Worm (Caenorhabditis elegans) whole organism, early embryonic: ENCODE results near the gene C45B11.6.

Source experiments
- B0310.2 ChIP-seq: sonication (generic microtip); optimal IDR thresholded peaks from 2 replicates; lab custom pipeline; 2016; ENCODE audit warnings: mild to moderate bottlenecking, missing genetic modification characterization, missing compliant biosample characterization
- aly-1 ChIP-seq: sonication (generic microtip); optimal IDR thresholded peaks from 2 replicates; lab custom pipeline; 2016; ENCODE audit warnings: missing genetic modification characterization, missing compliant biosample characterization
- ama-1 ChIP-seq: fragments of 150-350 bp; optimal IDR thresholded peaks from 2 replicates; lab custom pipeline; 2014
- ceh-36 ChIP-seq: sonication (generic microtip); optimal IDR thresholded peaks from 2 replicates; lab custom pipeline; 2016; ENCODE audit warnings: missing genetic modification characterization, inconsistent platforms, missing compliant biosample characterization
- scrt-1 ChIP-seq: fragments of 200-800 bp; sonication (Bioruptor generic); IDR thresholded peaks from 2 replicates; pipeline ENCODE4 v1.3.6; 2022; ENCODE audit warnings: missing genetic modification characterization, missing compliant biosample characterization

DNA sequence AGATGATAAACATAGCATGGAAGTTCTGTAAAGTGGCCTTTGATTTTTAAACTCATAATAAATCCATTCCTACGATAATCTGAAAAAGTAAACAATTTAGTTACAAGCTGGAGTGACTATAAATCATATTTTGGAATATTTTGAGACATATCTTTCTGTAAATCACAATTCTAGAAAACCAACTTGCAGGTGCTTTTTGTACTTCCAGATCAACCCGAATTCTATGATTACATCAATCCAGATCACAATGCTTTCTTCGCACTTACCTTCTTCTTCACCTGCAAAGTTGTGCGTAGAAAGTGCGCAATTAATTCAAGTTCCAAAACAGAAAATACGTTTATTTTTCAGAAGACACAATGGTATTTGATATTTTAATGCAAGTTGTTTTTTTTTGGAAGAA is 29.1 kb upstream of the C45B11.6 start:
- no peak for TF ChIP-seq ama-1
- TF ChIP-seq B0310.2 (tag; lab: Kevin White, UChicago): no peak
- no peak for TF ChIP-seq scrt-1 (GFP tag; lab: Robert Waterston, UW)
- no peak for TF ChIP-seq ceh-36
- no peak for TF ChIP-seq aly-1 (tag; lab: Kevin White, UChicago)
